ENCODE assay signal across 6 worm cellular contexts in the genomic region with DNA sequence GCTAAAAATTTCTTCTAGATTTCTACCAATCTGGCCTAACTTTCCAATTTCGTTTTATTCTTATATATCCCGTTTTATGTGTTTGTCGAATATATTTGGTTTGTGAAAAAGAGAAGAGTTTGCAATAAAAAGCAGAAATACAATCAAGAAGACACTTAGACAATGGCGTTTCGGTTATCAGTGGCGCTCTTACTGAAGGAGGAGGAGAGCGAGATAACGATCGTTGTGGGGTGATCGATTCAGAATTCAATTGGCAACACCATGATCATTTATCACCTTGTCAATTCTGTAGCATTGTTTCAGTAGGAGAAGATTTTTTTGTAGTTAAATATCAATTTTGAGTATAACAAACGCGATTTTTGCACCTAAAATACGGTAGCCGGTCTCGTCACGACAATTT.
TF ChIP-seq lines count a peak whose summit lies in the region.

No protein-coding gene starts in this region.

TF ChIP-seq in whole organism, L1 larva, 84 proteins besides CTCF, POLR2A, EP300 and RAD21:
- TF ChIP-seq elt-3 (tag; optimal IDR thresholded peaks at IDR 0.05; lab: Kevin White, UChicago) (peak in 3 of 6 experiments; percentile 13 to 73 (median 18)), lin-14 (GFP tag; optimal IDR thresholded peaks at IDR 0.05; lab: Kevin White, UChicago) (peak; percentile 21), nhr-84 (tag; optimal IDR thresholded peaks at IDR 0.05; lab: Kevin White, UChicago) (no peak), efl-1 (optimal IDR thresholded peaks at IDR 0.05; lab: Kevin White, UChicago) (no peak), efl-1 (GFP tag; optimal IDR thresholded peaks at IDR 0.05 in 1 of 2; lab: Kevin White, UChicago) (peak in 1 of 2 experiments; percentile 89), elt-2 (tag; optimal IDR thresholded peaks at IDR 0.05; lab: Kevin White, UChicago) (peak; percentile 49), ceh-82 (tag; optimal IDR thresholded peaks at IDR 0.05; lab: Kevin White, UChicago) (no peak), ceh-88 (GFP tag; IDR thresholded peaks at IDR 0.05; lab: Robert Waterston, UW) (no peak), lin-35 (GFP tag; optimal IDR thresholded peaks at IDR 0.05; lab: Kevin White, UChicago) (peak in 1 of 2 experiments; percentile 25), nhr-11 (tag; optimal IDR thresholded peaks at IDR 0.05; lab: Kevin White, UChicago) (no peak), lsy-2 (tag; optimal IDR thresholded peaks at IDR 0.05; lab: Kevin White, UChicago) (peak in 1 of 2 experiments; percentile 9), nhr-20 (tag; optimal IDR thresholded peaks at IDR 0.05; lab: Kevin White, UChicago) (peak; percentile 12)

TF ChIP-seq in whole organism, L2 larva, 48 proteins besides CTCF, POLR2A, EP300 and RAD21:
- TF ChIP-seq sma-3 (GFP tag; optimal IDR thresholded peaks at IDR 0.05; lab: Kevin White, UChicago) = peak; percentile 3
- no peak for TF ChIP-seq lin-13 (GFP tag; optimal IDR thresholded peaks at IDR 0.05; lab: Kevin White, UChicago)
- no peak for TF ChIP-seq skn-1 (tag; optimal IDR thresholded peaks at IDR 0.05; lab: Kevin White, UChicago)
- no peak for TF ChIP-seq dmd-4 (tag; optimal IDR thresholded peaks at IDR 0.05; lab: Kevin White, UChicago)
- TF ChIP-seq sem-4 (tag; optimal IDR thresholded peaks at IDR 0.05; lab: Kevin White, UChicago) = no peak
- peak; percentile 3 for TF ChIP-seq gmeb-1 (tag; optimal IDR thresholded peaks at IDR 0.05; lab: Kevin White, UChicago)
- TF ChIP-seq sma-9 (GFP tag; optimal IDR thresholded peaks at IDR 0.05; lab: Kevin White, UChicago) = peak; percentile 59
- no peak for TF ChIP-seq sma-9 (tag; optimal IDR thresholded peaks at IDR 0.05; lab: Kevin White, UChicago)
- TF ChIP-seq ztf-1 (GFP tag; conservative IDR thresholded peaks at IDR 0.05; lab: Robert Waterston, UW) = no peak
- TF ChIP-seq mab-5 (tag; optimal IDR thresholded peaks at IDR 0.05; lab: Kevin White, UChicago) = no peak
- peak; percentile 57 for TF ChIP-seq fos-1 (tag; optimal IDR thresholded peaks at IDR 0.05; lab: Kevin White, UChicago)
- no peak for TF ChIP-seq lsy-2 (tag; optimal IDR thresholded peaks at IDR 0.05; lab: Kevin White, UChicago)
- no peak for TF ChIP-seq alr-1 (tag; optimal IDR thresholded peaks at IDR 0.05; lab: Kevin White, UChicago)
- peak; percentile 54 for TF ChIP-seq crh-2 (tag; optimal IDR thresholded peaks at IDR 0.05; lab: Kevin White, UChicago)

TF ChIP-seq in whole organism, L3 larva, 47 proteins besides CTCF, POLR2A, EP300 and RAD21:
- TF ChIP-seq pqm-1 (tag; optimal IDR thresholded peaks at IDR 0.05; lab: Kevin White, UChicago) (peak; percentile 79), R02D3.7 (tag; optimal IDR thresholded peaks at IDR 0.05; lab: Kevin White, UChicago) (no peak), elt-2 (tag; optimal IDR thresholded peaks at IDR 0.05; lab: Kevin White, UChicago) (peak; percentile 89), ceh-9 (tag; optimal IDR thresholded peaks at IDR 0.05; lab: Kevin White, UChicago) (no peak)

TF ChIP-seq in whole organism, L4 larva, 104 proteins besides CTCF, POLR2A, EP300 and RAD21 (continues in another document):
- TF ChIP-seq dmd-6 (GFP tag; IDR thresholded peaks at IDR 0.05; lab: Robert Waterston, UW) (peak; percentile 71), dve-1 (tag; optimal IDR thresholded peaks at IDR 0.05; lab: Kevin White, UChicago; ENCODE audit: insufficient read depth) (peak; percentile 73), spr-1 (tag; optimal IDR thresholded peaks at IDR 0.05; lab: Kevin White, UChicago) (no peak), lin-1 (GFP tag; IDR thresholded peaks at IDR 0.05; lab: Robert Waterston, UW) (0 out of 2 replicates have a peak, but pooled peaks have one; percentile 38), nhr-28 (tag; optimal IDR thresholded peaks at IDR 0.05; lab: Kevin White, UChicago) (peak; percentile 82), R02D3.7 (tag; optimal IDR thresholded peaks at IDR 0.05; lab: Kevin White, UChicago) (no peak), aly-2 (tag; optimal IDR thresholded peaks at IDR 0.05; lab: Kevin White, UChicago) (no peak), T26A8.4 (GFP tag; IDR thresholded peaks at IDR 0.05; lab: Robert Waterston, UW) (no peak), lin-38 (GFP tag; IDR thresholded peaks at IDR 0.05; lab: Robert Waterston, UW) (no peak; the same call in 1 of the 2 replicates), hlh-30 (tag; optimal IDR thresholded peaks at IDR 0.05; lab: Kevin White, UChicago; ENCODE audit: insufficient read depth) (no peak), mxl-3 (GFP tag; optimal IDR thresholded peaks at IDR 0.05; lab: Kevin White, UChicago) (no peak), nhr-102 (tag; optimal IDR thresholded peaks at IDR 0.05; lab: Kevin White, UChicago) (no peak), nhr-48 (tag; optimal IDR thresholded peaks at IDR 0.05; lab: Kevin White, UChicago) (peak; percentile 26), php-3 (GFP tag; IDR thresholded peaks at IDR 0.05; lab: Robert Waterston, UW) (peak; percentile 54; the same call in 1 of the 2 replicates), skn-1 (tag; optimal IDR thresholded peaks at IDR 0.05; lab: Kevin White, UChicago) (no peak), daf-16 (GFP tag; optimal IDR thresholded peaks at IDR 0.05; lab: Kevin White, UChicago) (no peak), daf-16 (tag; optimal IDR thresholded peaks at IDR 0.05; lab: Kevin White, UChicago) (peak; percentile 39), zag-1 (tag; optimal IDR thresholded peaks at IDR 0.05; lab: Kevin White, UChicago) (no peak), dpl-1 (GFP tag; optimal IDR thresholded peaks at IDR 0.05; lab: Kevin White, UChicago) (no peak), F10B5.3 (tag; optimal IDR thresholded peaks at IDR 0.05; lab: Kevin White, UChicago) (no peak)

TF ChIP-seq in whole organism, late embryonic, 69 proteins besides CTCF, POLR2A, EP300 and RAD21:
- no peak for TF ChIP-seq pqm-1 (tag; optimal IDR thresholded peaks at IDR 0.05; lab: Kevin White, UChicago)
- TF ChIP-seq tbx-7 (tag; optimal IDR thresholded peaks at IDR 0.05; lab: Kevin White, UChicago) = no peak
- TF ChIP-seq elt-2 (tag; optimal IDR thresholded peaks at IDR 0.05; lab: Kevin White, UChicago) = peak; percentile 78
- no peak for TF ChIP-seq ceh-48 (tag; optimal IDR thresholded peaks at IDR 0.05; lab: Kevin White, UChicago)
- TF ChIP-seq hlh-15 (tag; optimal IDR thresholded peaks at IDR 0.05; lab: Kevin White, UChicago) = no peak

TF ChIP-seq in whole organism, young adult, 124 proteins besides CTCF, POLR2A, EP300 and RAD21:
- TF ChIP-seq attf-3 (GFP tag; conservative IDR thresholded peaks at IDR 0.05; lab: Robert Waterston, UW) = no peak
- TF ChIP-seq F23B12.7 (tag; optimal IDR thresholded peaks at IDR 0.05; lab: Kevin White, UChicago; ENCODE audit: insufficient read depth) = no peak
- TF ChIP-seq cebp-1 (GFP tag; IDR thresholded peaks at IDR 0.05; lab: Robert Waterston, UW) = no peak
- TF ChIP-seq cebp-1 (tag; optimal IDR thresholded peaks at IDR 0.05; lab: Kevin White, UChicago) = peak; percentile 1
- no peak for TF ChIP-seq lir-1 (GFP tag; conservative IDR thresholded peaks at IDR 0.05; lab: Robert Waterston, UW)
- TF ChIP-seq ZK185.1 (tag; optimal IDR thresholded peaks at IDR 0.05; lab: Kevin White, UChicago; ENCODE audit: poor library complexity, severe bottlenecking) = peak; percentile 6
- no peak for TF ChIP-seq C06A6.2 (GFP tag; conservative IDR thresholded peaks at IDR 0.05; lab: Robert Waterston, UW)
- no peak for TF ChIP-seq tbp1 (GFP tag; optimal IDR thresholded peaks at IDR 0.05; lab: Kevin White, UChicago)
- no peak for TF ChIP-seq Y56A3A.18 (GFP tag; IDR thresholded peaks at IDR 0.05; lab: Robert Waterston, UW)
- TF ChIP-seq Y79H2A.3 (GFP tag; conservative IDR thresholded peaks at IDR 0.05; lab: Robert Waterston, UW) = no peak
- no peak for TF ChIP-seq die-1 (tag; optimal IDR thresholded peaks at IDR 0.05; lab: Kevin White, UChicago)
- TF ChIP-seq cebp-2 (GFP tag; IDR thresholded peaks at IDR 0.05; lab: Robert Waterston, UW) = no peak
- no peak for TF ChIP-seq efl-1 (GFP tag; optimal IDR thresholded peaks at IDR 0.05; lab: Kevin White, UChicago)
- 0 out of 2 replicates have a peak, but pooled peaks have one; percentile 14 for TF ChIP-seq madf-6 (GFP tag; IDR thresholded peaks at IDR 0.05; lab: Robert Waterston, UW)
- TF ChIP-seq tbx-9 (tag; optimal IDR thresholded peaks at IDR 0.05; lab: Kevin White, UChicago; ENCODE audit: borderline replicate concordance) = no peak
- peak; percentile 74 for TF ChIP-seq nhr-80 (tag; optimal IDR thresholded peaks at IDR 0.05; lab: Kevin White, UChicago)
- TF ChIP-seq F10E7.11 (tag; optimal IDR thresholded peaks at IDR 0.05; lab: Kevin White, UChicago) = no peak
- no peak for TF ChIP-seq madf-3 (GFP tag; IDR thresholded peaks at IDR 0.05; lab: Robert Waterston, UW)
- no peak for TF ChIP-seq snpc-1.3 (tag; optimal IDR thresholded peaks at IDR 0.05; lab: Kevin White, UChicago; ENCODE audit: insufficient read depth)
- 0 out of 2 replicates have a peak, but pooled peaks have one; percentile 25 for TF ChIP-seq dox-1 (GFP tag; IDR thresholded peaks at IDR 0.05; lab: Robert Waterston, UW)
- TF ChIP-seq T26A5.8 (tag; optimal IDR thresholded peaks at IDR 0.05; lab: Kevin White, UChicago) = no peak
- no peak for TF ChIP-seq lin-40 (tag; optimal IDR thresholded peaks at IDR 0.05; lab: Kevin White, UChicago)
- no peak for TF ChIP-seq K12H6.12 (tag; optimal IDR thresholded peaks at IDR 0.05; lab: Kevin White, UChicago)
- TF ChIP-seq ama-1 (optimal IDR thresholded peaks at IDR 0.05; lab: Kevin White, UChicago) = no peak
- TF ChIP-seq ama-1 (GFP tag; optimal IDR thresholded peaks at IDR 0.05; lab: Kevin White, UChicago) = peak in 1 of 2 experiments; percentile 7
- TF ChIP-seq F55B11.4 (tag; optimal IDR thresholded peaks at IDR 0.05; lab: Kevin White, UChicago; ENCODE audit: borderline replicate concordance, insufficient read depth) = no peak
- no peak for TF ChIP-seq ceh-91 (GFP tag; IDR thresholded peaks at IDR 0.05; lab: Robert Waterston, UW)
- no peak for TF ChIP-seq F52B5.7 (tag; optimal IDR thresholded peaks at IDR 0.05; lab: Kevin White, UChicago)
- TF ChIP-seq F57C9.4 (tag; optimal IDR thresholded peaks at IDR 0.05; lab: Kevin White, UChicago) = no peak
- TF ChIP-seq sdz-38 (tag; optimal IDR thresholded peaks at IDR 0.05; lab: Kevin White, UChicago) = no peak
- no peak for TF ChIP-seq madf-10 (tag; optimal IDR thresholded peaks at IDR 0.05; lab: Kevin White, UChicago)
- TF ChIP-seq lin-54 (GFP tag; optimal IDR thresholded peaks at IDR 0.05; lab: Kevin White, UChicago) = peak; percentile 11
- no peak for TF ChIP-seq mxl-1 (tag; optimal IDR thresholded peaks at IDR 0.05; lab: Kevin White, UChicago)
- TF ChIP-seq ztf-18 (tag; optimal IDR thresholded peaks at IDR 0.05; lab: Kevin White, UChicago) = peak; percentile 75
- TF ChIP-seq nfya-2 (GFP tag; IDR thresholded peaks at IDR 0.05; lab: Robert Waterston, UW) = no peak
- TF ChIP-seq bed-2 (GFP tag; IDR thresholded peaks at IDR 0.05; lab: Robert Waterston, UW) = no peak
